Fruit fly (Drosophila melanogaster): Measurements from ENCODE around the gene wtrw.

Gene wtrw

DNA sequence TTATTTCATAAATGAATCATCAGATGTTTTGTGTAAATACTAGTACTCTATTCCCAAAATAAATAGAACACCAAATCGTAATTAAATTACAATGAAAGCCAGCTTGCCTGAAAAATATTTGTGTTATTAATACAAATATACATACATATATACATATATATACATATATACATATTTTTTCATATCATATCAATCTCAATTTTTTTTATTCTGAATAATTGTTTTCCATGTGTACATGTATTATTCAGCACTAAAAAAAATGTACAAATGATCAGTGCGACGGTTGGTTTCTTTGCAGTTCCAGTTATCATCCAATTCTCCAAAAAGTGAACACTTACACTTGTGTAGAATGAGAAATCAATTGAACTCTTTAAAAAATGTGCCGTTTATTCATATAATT, 22.4 kb downstream of the wtrw start, which contains the start of gene kipf:
kipf (plus strand) TSS at position 301 of the 400 bp plus-strand sequence.
- TF ChIP-seq pan (optimal IDR thresholded peaks at IDR 0.05) (no peak), Dll (optimal IDR thresholded peaks at IDR 0.05) (no peak), EcR (GFP tag; optimal IDR thresholded peaks at IDR 0.05) (no peak), psq (optimal IDR thresholded peaks at IDR 0.05) (no peak), CG8478 (optimal IDR thresholded peaks at IDR 0.05) (no peak)

- no peak for TF ChIP-seq CG8478 (optimal IDR thresholded peaks at IDR 0.05)
- no peak for TF ChIP-seq Dll (optimal IDR thresholded peaks at IDR 0.05)
- no peak for TF ChIP-seq pan (optimal IDR thresholded peaks at IDR 0.05)
- TF ChIP-seq usp (GFP tag; optimal IDR thresholded peaks at IDR 0.05): no peak
- no peak for TF ChIP-seq psq (optimal IDR thresholded peaks at IDR 0.05)
- no peak for TF ChIP-seq EcR (GFP tag; optimal IDR thresholded peaks at IDR 0.05)
Observed at dm6 chr3R:7920196-7920595, 29.1 kb downstream of the wtrw start, which contains the start of the genes CG10445 and lds. CG10445 (minus strand) TSS chr3R:7920299. lds (plus strand) TSS chr3R:7920431.

dm6 chr3R:7926354-7926753, 35.2 kb downstream of the wtrw start:
- TF ChIP-seq usp (GFP tag; optimal IDR thresholded peaks at IDR 0.05) (no peak), CG8478 (optimal IDR thresholded peaks at IDR 0.05) (no peak), EcR (GFP tag; optimal IDR thresholded peaks at IDR 0.05) (no peak), Dll (optimal IDR thresholded peaks at IDR 0.05) (no peak), psq (optimal IDR thresholded peaks at IDR 0.05) (no peak), pan (optimal IDR thresholded peaks at IDR 0.05) (no peak)

DNA sequence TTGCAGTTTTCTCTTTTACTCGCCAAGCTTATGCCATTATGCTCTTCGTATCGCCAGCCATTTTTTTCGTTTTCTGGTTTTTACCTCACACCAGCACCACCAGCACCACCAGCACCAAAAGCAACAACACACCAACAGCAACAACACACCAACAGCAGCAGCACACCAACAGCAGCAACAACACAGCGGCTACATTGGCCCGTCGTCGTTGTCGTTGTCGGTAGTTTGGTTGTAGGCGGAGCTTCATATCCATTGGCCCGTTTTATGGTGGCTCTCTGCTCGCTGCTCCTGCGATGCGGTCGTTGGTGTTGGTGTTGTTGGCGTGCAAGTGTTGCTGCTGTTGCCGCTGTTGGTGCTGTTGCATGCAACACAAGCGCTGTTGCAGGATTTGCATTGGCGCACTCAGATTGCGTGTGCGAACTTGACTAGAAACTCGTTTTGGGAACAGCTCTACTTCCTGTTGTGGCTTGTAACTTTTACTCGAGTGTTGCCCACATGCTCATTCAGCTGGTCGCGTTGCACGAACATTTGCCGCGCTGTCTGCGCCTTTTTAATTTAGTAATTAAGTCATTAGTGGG, 45.7 kb downstream of the wtrw start:
- TF ChIP-seq EcR (GFP tag; optimal IDR thresholded peaks at IDR 0.05) (no peak), Dll (optimal IDR thresholded peaks at IDR 0.05) (no peak), usp (GFP tag; optimal IDR thresholded peaks at IDR 0.05) (no peak), psq (optimal IDR thresholded peaks at IDR 0.05) (no peak), pan (optimal IDR thresholded peaks at IDR 0.05) (no peak), CG8478 (optimal IDR thresholded peaks at IDR 0.05) (no peak)

DNA sequence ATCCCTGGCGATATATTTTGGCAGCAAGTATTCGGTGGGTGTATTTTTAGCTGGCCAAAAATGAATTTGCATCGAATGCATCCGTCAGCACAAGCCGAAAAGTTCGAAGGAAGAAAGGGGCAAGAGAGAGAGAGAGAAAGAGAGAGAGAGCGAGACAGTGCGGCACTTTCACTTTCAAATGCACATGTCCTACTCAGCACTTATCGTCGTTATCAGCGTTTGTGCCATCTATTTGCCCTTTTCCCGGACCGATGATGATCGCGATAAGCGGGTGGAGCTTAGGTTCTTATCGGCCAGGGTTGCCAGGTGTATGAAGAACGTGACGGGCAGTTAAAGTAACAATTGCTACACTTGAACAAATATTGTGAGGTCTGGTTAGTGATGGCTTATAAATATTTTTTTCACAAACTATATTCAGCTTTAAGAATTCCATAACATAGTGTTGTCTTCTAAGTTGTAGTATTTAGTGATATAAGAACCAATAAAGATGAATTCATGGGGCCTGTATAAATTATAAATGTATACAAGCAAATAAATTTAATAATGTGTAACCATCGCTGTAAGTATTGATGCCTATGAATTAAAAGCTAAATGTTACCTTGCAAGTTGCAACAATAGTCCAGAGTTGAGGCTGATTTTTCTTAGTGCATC, 53.7 kb downstream of the wtrw start:
- TF ChIP-seq CG8478 (optimal IDR thresholded peaks at IDR 0.05) (no peak), EcR (GFP tag; optimal IDR thresholded peaks at IDR 0.05) (no peak), usp (GFP tag; optimal IDR thresholded peaks at IDR 0.05) (no peak), psq (optimal IDR thresholded peaks at IDR 0.05) (no peak), Dll (optimal IDR thresholded peaks at IDR 0.05) (no peak), pan (optimal IDR thresholded peaks at IDR 0.05) (no peak)

DNA sequence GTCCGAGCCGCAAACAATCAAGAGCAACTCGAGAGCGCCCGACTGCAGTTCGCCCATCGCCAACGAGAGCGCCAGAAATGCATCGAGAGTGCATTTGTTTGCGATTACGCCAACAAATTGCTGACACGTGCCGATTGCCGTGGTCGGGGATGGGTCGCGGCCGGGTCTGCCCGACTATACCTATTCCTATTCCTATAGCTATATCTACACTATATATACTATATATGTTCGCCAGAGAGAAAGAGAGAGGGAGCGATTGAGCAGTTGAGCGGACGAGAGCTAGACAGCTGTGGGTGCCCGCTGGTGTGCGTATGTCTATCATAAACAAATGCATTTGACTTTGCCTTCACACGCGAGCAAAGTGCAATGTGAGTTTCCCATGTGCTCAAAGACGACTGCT, 56.2 kb downstream of the wtrw start:
- TF ChIP-seq psq (optimal IDR thresholded peaks at IDR 0.05) (no peak), pan (optimal IDR thresholded peaks at IDR 0.05) (no peak), usp (GFP tag; optimal IDR thresholded peaks at IDR 0.05) (no peak), Dll (optimal IDR thresholded peaks at IDR 0.05) (no peak), CG8478 (optimal IDR thresholded peaks at IDR 0.05) (no peak), EcR (GFP tag; optimal IDR thresholded peaks at IDR 0.05) (no peak)

- no peak for TF ChIP-seq Dll (optimal IDR thresholded peaks at IDR 0.05)
- no peak for TF ChIP-seq CG8478 (optimal IDR thresholded peaks at IDR 0.05)
- TF ChIP-seq pan (optimal IDR thresholded peaks at IDR 0.05): no peak
- no peak for TF ChIP-seq psq (optimal IDR thresholded peaks at IDR 0.05)
- no peak for TF ChIP-seq EcR (GFP tag; optimal IDR thresholded peaks at IDR 0.05)
- TF ChIP-seq usp (GFP tag; optimal IDR thresholded peaks at IDR 0.05): no peak
Observed at dm6 chr3R:7950147-7950546, 59.0 kb downstream of the wtrw start.
